Worm (Caenorhabditis elegans) whole organism, L4/young adult: ENCODE measurements around the gene gst-18.

ENCODE experiments used
- W03F9.2 ChIP-seq: fragments of 150-350 bp; optimal IDR thresholded peaks from 2 replicates; lab custom pipeline; 2014; ENCODE audit warnings: missing biosample characterization, missing genetic modification characterization
- him-1 ChIP-seq: sonication (generic microtip); optimal IDR thresholded peaks from 2 replicates; lab custom pipeline; 2016; ENCODE audit warnings: missing genotype, missing genetic modification reagents, missing genetic modification characterization, missing compliant biosample characterization

ce11 chrII:13630690-13631089 lies at the start of gene gst-18, which contains the start of gene gst-17:
- no peak for TF ChIP-seq him-1 (tag; lab: Kevin White, UChicago)
- no peak for TF ChIP-seq W03F9.2 (tag; lab: Kevin White, UChicago)
